Fruit fly (Drosophila melanogaster): Measurements from ENCODE around the gene CG44303.

The CG44303 gene

DNA sequence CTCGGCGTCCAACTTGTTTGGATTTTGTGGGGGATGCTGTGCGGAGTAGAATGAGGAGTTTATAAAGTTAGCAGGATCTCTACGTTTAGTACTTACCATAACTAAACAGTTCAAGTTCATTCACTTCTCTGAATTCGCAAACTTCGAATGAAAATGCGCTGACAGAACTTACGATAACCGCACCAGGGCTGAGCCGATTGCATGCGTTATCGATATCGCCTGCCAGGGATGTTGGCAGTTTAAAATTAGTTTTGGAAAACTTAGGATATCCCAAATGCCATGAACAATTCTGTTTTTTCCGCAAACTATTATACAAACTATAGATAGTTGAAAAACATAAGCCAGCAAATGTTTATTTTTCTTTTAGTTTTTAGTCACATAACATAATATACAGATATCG is at the start of gene CG44303:
TSS of gene CG44303 (minus strand) at position 154 of the 400 bp plus-strand sequence.
- TF ChIP-seq Pif1B (GFP tag; optimal IDR thresholded peaks at IDR 0.05) (no peak), EcR (GFP tag; optimal IDR thresholded peaks at IDR 0.05) (peak; percentile 43)

DNA sequence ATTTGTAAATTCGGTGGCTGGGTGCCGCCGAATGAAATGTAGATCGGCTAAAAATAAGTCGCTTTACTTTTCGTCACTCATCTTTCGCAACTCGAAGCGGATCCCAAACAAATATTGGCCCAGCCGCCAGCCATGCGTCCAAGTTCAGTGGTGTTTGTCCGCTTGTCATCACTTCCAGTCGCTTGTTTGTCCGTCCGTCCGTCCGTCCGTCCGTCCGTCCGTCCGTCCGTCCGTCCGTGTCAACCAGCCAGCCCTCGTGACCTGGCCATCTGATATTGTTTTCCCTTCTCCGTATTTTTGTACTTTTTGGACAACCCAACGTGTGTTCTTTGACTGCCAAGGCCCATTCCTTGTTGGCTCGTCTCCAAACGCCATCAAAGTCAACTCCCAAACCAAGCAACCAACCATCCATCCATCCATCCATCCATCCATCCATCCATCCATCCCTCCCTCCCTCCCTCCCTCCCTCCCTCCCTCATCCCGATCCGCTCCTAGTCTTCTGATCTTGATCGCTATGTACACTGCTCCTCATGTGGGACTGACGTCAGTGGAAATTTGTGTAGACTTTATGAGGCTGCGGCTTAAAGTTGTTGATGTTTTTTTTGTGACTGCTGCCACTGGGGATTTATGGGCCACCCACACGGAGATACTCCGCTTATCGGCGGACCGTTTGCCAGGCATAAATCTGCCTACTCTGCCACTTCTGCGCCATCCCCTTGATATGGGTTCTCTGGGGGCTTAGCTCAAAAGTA is 46.2 kb upstream of the CG44303 start:
- no peak for TF ChIP-seq CG17806 (tag; optimal IDR thresholded peaks at IDR 0.05)
- no peak for TF ChIP-seq CG8159 (tag; optimal IDR thresholded peaks at IDR 0.05)
- TF ChIP-seq CG4496 (GFP tag; IDR thresholded peaks at IDR 0.05) = 0 out of 3 replicates have a peak, but pooled peaks have one; percentile 27
- TF ChIP-seq CG8301 (tag; optimal IDR thresholded peaks at IDR 0.05) = no peak
- no peak for TF ChIP-seq CG9948 (tag; optimal IDR thresholded peaks at IDR 0.05)

dm6 chrX:6730600-6731259 is 43.5 kb upstream of the CG44303 start:
- TF ChIP-seq CG15710 (tag; optimal IDR thresholded peaks at IDR 0.05) (peak; percentile 47), rn (GFP tag; IDR thresholded peaks at IDR 0.05) (peak; percentile 51; the same call in 1 of the 2 replicates), Pif1A (GFP tag; optimal IDR thresholded peaks at IDR 0.05) (peak; percentile 26), Ets98B (GFP tag; IDR thresholded peaks at IDR 0.05) (peak; percentile 81), Pif1B (GFP tag; optimal IDR thresholded peaks at IDR 0.05) (peak; percentile 42), CG8159 (tag; optimal IDR thresholded peaks at IDR 0.05) (peak; percentile 57), CG12605 (GFP tag; IDR thresholded peaks at IDR 0.05) (peak; percentile 91), gl (tag; optimal IDR thresholded peaks at IDR 0.05) (peak; percentile 78), D1 (tag; optimal IDR thresholded peaks at IDR 0.05) (no peak), CG17806 (tag; optimal IDR thresholded peaks at IDR 0.05) (peak; percentile 52), CG13204 (GFP tag; optimal IDR thresholded peaks at IDR 0.05) (peak; percentile 70), CG14655 (GFP tag; optimal IDR thresholded peaks at IDR 0.05) (peak; percentile 74), CG10348 (GFP tag; IDR thresholded peaks at IDR 0.05) (no peak), EcR (GFP tag; optimal IDR thresholded peaks at IDR 0.05) (no peak), CG32121 (GFP tag; IDR thresholded peaks at IDR 0.05) (peak; percentile 58; the same call in 1 of the 2 replicates), CG8301 (tag; optimal IDR thresholded peaks at IDR 0.05) (peak; percentile 63), CG34367 (tag; optimal IDR thresholded peaks at IDR 0.05) (peak; percentile 42), fd96Ca (GFP tag; IDR thresholded peaks at IDR 0.05) (peak; percentile 87), CG4496 (GFP tag; IDR thresholded peaks at IDR 0.05) (peak; percentile 88), Snoo (tag; optimal IDR thresholded peaks at IDR 0.05) (no peak), CG9948 (tag; optimal IDR thresholded peaks at IDR 0.05) (peak; percentile 25)

DNA sequence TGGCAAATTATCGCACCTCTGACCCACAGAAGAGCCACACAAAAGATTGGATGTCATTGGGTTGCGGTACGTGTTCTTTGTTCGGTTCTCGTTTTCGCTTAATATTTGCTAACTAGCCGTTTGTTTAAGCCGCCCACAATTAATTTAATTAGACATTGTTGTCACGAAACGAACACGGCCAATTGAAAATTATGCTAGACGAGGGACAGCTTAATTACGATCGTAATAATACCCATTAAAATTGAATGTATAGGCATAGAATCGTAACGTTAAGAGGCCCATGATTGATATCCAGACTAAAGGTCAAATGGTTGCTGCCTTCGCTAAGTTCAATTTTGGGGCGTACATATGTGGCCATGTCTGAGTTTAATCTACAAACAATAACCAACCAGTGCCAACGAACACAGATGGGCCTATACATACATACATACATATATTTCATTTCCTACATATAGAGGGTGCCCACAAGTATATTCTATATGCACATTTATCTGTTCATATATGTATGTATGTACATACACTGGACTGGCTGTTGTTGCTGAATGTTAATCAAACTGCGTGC is 41.5 kb upstream of the CG44303 start:
- TF ChIP-seq CG4496 (GFP tag; IDR thresholded peaks at IDR 0.05) = no peak
- TF ChIP-seq CG10348 (GFP tag; IDR thresholded peaks at IDR 0.05) = no peak
- no peak for TF ChIP-seq Pif1B (GFP tag; optimal IDR thresholded peaks at IDR 0.05)
- peak; percentile 47 for TF ChIP-seq EcR (GFP tag; optimal IDR thresholded peaks at IDR 0.05)
- TF ChIP-seq fd96Ca (GFP tag; IDR thresholded peaks at IDR 0.05) = no peak
- TF ChIP-seq CG34367 (tag; optimal IDR thresholded peaks at IDR 0.05) = no peak

DNA sequence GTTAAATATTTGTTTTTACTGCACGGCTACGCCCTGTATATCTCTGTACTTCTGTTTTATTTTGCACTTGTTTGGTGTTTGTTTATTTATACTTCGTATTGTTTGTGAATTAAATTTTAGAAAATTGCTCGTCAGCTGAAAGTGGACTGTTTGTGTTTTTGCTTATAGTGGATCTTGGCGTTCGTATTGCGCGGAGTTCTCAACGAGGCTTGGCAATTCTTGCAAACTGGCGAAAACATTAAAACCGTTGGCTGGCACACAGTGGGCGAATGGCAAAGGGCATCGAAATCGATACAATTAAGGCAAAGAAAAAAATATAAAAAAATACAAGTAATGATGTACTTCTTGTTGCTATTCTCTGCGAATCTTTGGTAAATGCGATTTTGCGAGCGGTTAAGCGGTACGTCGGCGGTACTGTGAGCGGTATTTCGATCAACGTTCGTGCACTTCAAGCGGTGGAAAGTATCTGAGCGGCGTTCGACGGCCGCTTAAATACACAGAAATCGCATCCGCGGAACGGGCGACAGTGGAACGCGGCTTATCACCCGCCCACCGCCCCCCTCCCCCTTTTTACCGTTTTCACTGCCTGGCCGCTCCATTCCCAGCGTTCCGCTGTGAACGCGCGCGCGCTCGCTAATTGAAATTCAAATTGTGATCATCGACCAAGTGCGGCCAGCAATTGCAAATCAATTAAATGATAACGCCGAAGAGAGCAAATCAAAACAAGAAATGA is 39.7 kb upstream of the CG44303 start:
- TF ChIP-seq CG13204 (GFP tag; optimal IDR thresholded peaks at IDR 0.05) (peak; percentile 72), Ets98B (GFP tag; IDR thresholded peaks at IDR 0.05) (no peak), CG4496 (GFP tag; IDR thresholded peaks at IDR 0.05) (0 out of 3 replicates have a peak, but pooled peaks have one; percentile 34)

- TF ChIP-seq rn (GFP tag; IDR thresholded peaks at IDR 0.05) = no peak
- TF ChIP-seq CG8159 (tag; optimal IDR thresholded peaks at IDR 0.05) = no peak
- peak; percentile 19 for TF ChIP-seq CG8301 (tag; optimal IDR thresholded peaks at IDR 0.05)
- peak; percentile 43; the same call in 1 of the 3 replicates for TF ChIP-seq CG4496 (GFP tag; IDR thresholded peaks at IDR 0.05)
- TF ChIP-seq Ets98B (GFP tag; IDR thresholded peaks at IDR 0.05) = peak; percentile 40
- TF ChIP-seq CG14655 (GFP tag; optimal IDR thresholded peaks at IDR 0.05) = peak; percentile 46
- TF ChIP-seq CG15710 (tag; optimal IDR thresholded peaks at IDR 0.05) = no peak
- no peak for TF ChIP-seq CG34367 (tag; optimal IDR thresholded peaks at IDR 0.05)
Measured at dm6 chrX:6724904-6725505, 37.8 kb upstream of the CG44303 start.

All from whole organism, pupa.